Worm (Caenorhabditis elegans) whole organism, L1 larva: ENCODE results near the gene B0554.4.

Source experiments
- C16A3.4 ChIP-seq: fragments of 150-350 bp; optimal IDR thresholded peaks from 2 replicates; lab custom pipeline; 2014; ENCODE audit warnings: missing biosample characterization, missing genetic modification characterization
- C34B4.2 ChIP-seq: sonication (generic microtip); optimal IDR thresholded peaks from 2 replicates; lab custom pipeline; 2017; ENCODE audit warnings: mild to moderate bottlenecking, missing genetic modification characterization, missing compliant biosample characterization
- Y116A8C.19 ChIP-seq: sonication (generic microtip); optimal IDR thresholded peaks from 2 replicates; lab custom pipeline; 2016; ENCODE audit warnings: missing compliant biosample characterization, missing genetic modification characterization, borderline replicate concordance
- aha-1 ChIP-seq: fragments of 150-350 bp; optimal IDR thresholded peaks from 2 replicates; lab custom pipeline; 2014; ENCODE audit warnings: missing biosample characterization, missing genetic modification characterization
- blmp-1 ChIP-seq: fragments of 150-350 bp; optimal IDR thresholded peaks from 2 replicates; lab custom pipeline; 2014; ENCODE audit warnings: missing biosample characterization, missing genetic modification characterization
- ceh-82 ChIP-seq, 3 experiments: fragments of 150-350 bp in 1 of 3; sonication (generic microtip) in 2 of 3; optimal IDR thresholded peaks; 2 replicates each; lab custom pipeline; 2014 to 2017; ENCODE audit warnings: missing biosample characterization in 3 of 3, missing genetic modification characterization in 3 of 3
- dsc-1 ChIP-seq: sonication (generic microtip); optimal IDR thresholded peaks from 2 replicates; lab custom pipeline; 2016; ENCODE audit warnings: mild to moderate bottlenecking, missing genetic modification characterization, missing compliant biosample characterization
- efl-1 ChIP-seq, 4 experiments: fragments of 150-350 bp; optimal IDR thresholded peaks in 3 of 4; peaks in 1 of 4; 1 replicate in 1 of 4; 2 replicates in 3 of 4; lab custom pipeline; 2014; ENCODE audit warnings: missing biosample characterization in 2 of 4, missing genetic modification characterization in 2 of 4, missing genetic modification reagents in 2 of 4
- efl-3 ChIP-seq: fragments of 200-800 bp; sonication (Bioruptor generic); optimal IDR thresholded peaks from 2 replicates; lab custom pipeline; 2018; ENCODE audit warnings: mild to moderate bottlenecking, missing genetic modification characterization, missing compliant biosample characterization
- egl-27 ChIP-seq, 2 experiments: fragments of 150-350 bp in 1 of 2; sonication (generic microtip); optimal IDR thresholded peaks; 3 replicates each; lab custom pipeline; 2017 to 2018; ENCODE audit warnings: missing biosample characterization in 2 of 2, missing genetic modification characterization in 2 of 2, missing genetic modification reagents in 2 of 2
- elt-3 ChIP-seq, 6 experiments: fragments of 150-350 bp in 1 of 6; sonication (generic microtip); optimal IDR thresholded peaks; 2 replicates each; lab custom pipeline; 2017 to 2018; ENCODE audit warnings: missing biosample characterization in 6 of 6, missing genetic modification characterization in 6 of 6, inconsistent platforms in 1 of 6
- fkh-4 ChIP-seq: sonication (generic microtip); optimal IDR thresholded peaks from 2 replicates; lab custom pipeline; 2016; ENCODE audit warnings: missing compliant biosample characterization, missing genetic modification characterization, borderline replicate concordance
- fkh-8 ChIP-seq: sonication (generic microtip); optimal IDR thresholded peaks from 2 replicates; lab custom pipeline; 2016; ENCODE audit warnings: mild to moderate bottlenecking, missing genetic modification characterization, missing compliant biosample characterization
- grh-1 ChIP-seq: fragments of 200-800 bp; sonication (Bioruptor generic); IDR thresholded peaks from 2 replicates; pipeline ENCODE4 v1.3.6; 2022; ENCODE audit warnings: missing genetic modification reagents, missing genetic modification characterization, missing compliant biosample characterization
- hlh-4 ChIP-seq: sonication (generic microtip); optimal IDR thresholded peaks from 2 replicates; lab custom pipeline; 2016; ENCODE audit warnings: mild to moderate bottlenecking, missing genetic modification characterization, missing compliant biosample characterization
- isw-1 ChIP-seq: fragments of 200-800 bp; sonication (Bioruptor generic); IDR thresholded peaks from 2 replicates; pipeline ENCODE4 v1.3.6; 2022; ENCODE audit warnings: missing genetic modification characterization, missing compliant biosample characterization
- jun-1 ChIP-seq: fragments of 150-350 bp; optimal IDR thresholded peaks from 2 replicates; lab custom pipeline; 2014; ENCODE audit warnings: missing biosample characterization, missing genetic modification reagents, missing genetic modification characterization
- lin-13 ChIP-seq: fragments of 150-350 bp; optimal IDR thresholded peaks from 2 replicates; lab custom pipeline; 2014; ENCODE audit warnings: missing biosample characterization, missing genetic modification reagents, missing genetic modification characterization
- lin-14 ChIP-seq: fragments of 200-800 bp; sonication (Bioruptor generic); optimal IDR thresholded peaks from 2 replicates; lab custom pipeline; 2018; ENCODE audit warnings: mild to moderate bottlenecking, missing genetic modification characterization, moderate library complexity, missing compliant biosample characterization
- mef-2 ChIP-seq: fragments of 150-350 bp; optimal IDR thresholded peaks from 2 replicates; lab custom pipeline; 2014; ENCODE audit warnings: missing biosample characterization, missing genetic modification characterization
- mep-1 ChIP-seq: fragments of 150-350 bp; optimal IDR thresholded peaks from 2 replicates; lab custom pipeline; 2014; ENCODE audit warnings: missing biosample characterization, missing genetic modification characterization
- nhr-11 ChIP-seq: fragments of 150-350 bp; optimal IDR thresholded peaks from 2 replicates; lab custom pipeline; 2014; ENCODE audit warnings: missing biosample characterization, missing genetic modification characterization
- nhr-12 ChIP-seq: sonication (generic microtip); optimal IDR thresholded peaks from 2 replicates; lab custom pipeline; 2017; ENCODE audit warnings: missing biosample characterization, missing genetic modification characterization
- nhr-19 ChIP-seq: fragments of 200-800 bp; sonication (Bioruptor generic); conservative IDR thresholded peaks from 2 replicates; pipeline ENCODE4 v1.3.6; 2022; ENCODE audit warnings: missing genetic modification characterization, missing compliant biosample characterization
- nhr-20 ChIP-seq: sonication (generic microtip); optimal IDR thresholded peaks from 2 replicates; lab custom pipeline; 2016; ENCODE audit warnings: mild to moderate bottlenecking, missing genetic modification characterization, missing compliant biosample characterization
- nhr-237 ChIP-seq: fragments of 150-350 bp; optimal IDR thresholded peaks from 2 replicates; lab custom pipeline; 2014; ENCODE audit warnings: missing biosample characterization, missing genetic modification characterization
- nhr-28 ChIP-seq: fragments of 150-350 bp; optimal IDR thresholded peaks from 2 replicates; lab custom pipeline; 2014; ENCODE audit warnings: missing biosample characterization, missing genetic modification characterization
- nhr-47 ChIP-seq: sonication (generic microtip); optimal IDR thresholded peaks from 2 replicates; lab custom pipeline; 2016; ENCODE audit warnings: mild to moderate bottlenecking, missing genetic modification characterization, moderate library complexity, missing compliant biosample characterization
- nhr-77 ChIP-seq: fragments of 150-350 bp; optimal IDR thresholded peaks from 2 replicates; lab custom pipeline; 2014; ENCODE audit warnings: missing biosample characterization, missing genetic modification characterization
- nhr-85 ChIP-seq: sonication (generic microtip); peaks from one replicate; lab custom pipeline; 2016; ENCODE audit warnings: missing genetic modification characterization, inconsistent platforms, missing compliant biosample characterization
- nhr-90 ChIP-seq: sonication (generic microtip); optimal IDR thresholded peaks from 2 replicates; lab custom pipeline; 2016; ENCODE audit warnings: mild to moderate bottlenecking, missing genetic modification characterization, missing compliant biosample characterization; ENCODE audit not compliant: poor library complexity
- pag-3 ChIP-seq: sonication (generic microtip); optimal IDR thresholded peaks from 2 replicates; lab custom pipeline; 2017; ENCODE audit warnings: missing genetic modification characterization, mild to moderate bottlenecking, missing compliant biosample characterization, antibody characterized with exemption, borderline replicate concordance; ENCODE audit not compliant: insufficient read depth
- pax-3 ChIP-seq: fragments of 200-800 bp; sonication (Bioruptor generic); optimal IDR thresholded peaks from 2 replicates; lab custom pipeline; 2018; ENCODE audit warnings: mild to moderate bottlenecking, missing genetic modification characterization, moderate library complexity, missing compliant biosample characterization
- pqm-1 ChIP-seq: sonication (generic microtip); optimal IDR thresholded peaks from 3 replicates; lab custom pipeline; 2017; ENCODE audit warnings: missing biosample characterization, missing genetic modification characterization
- swsn-7 ChIP-seq: sonication (generic microtip); optimal IDR thresholded peaks from 2 replicates; lab custom pipeline; 2016; ENCODE audit warnings: missing genetic modification characterization, missing compliant biosample characterization
- tbx-2 ChIP-seq: sonication (generic microtip); optimal IDR thresholded peaks from 2 replicates; lab custom pipeline; 2016; ENCODE audit warnings: missing genetic modification characterization, missing compliant biosample characterization
- unc-30 ChIP-seq: sonication (generic microtip); optimal IDR thresholded peaks from 2 replicates; lab custom pipeline; 2017; ENCODE audit warnings: missing biosample characterization, missing genetic modification characterization
- unc-62 ChIP-seq: fragments of 150-350 bp; optimal IDR thresholded peaks from 2 replicates; lab custom pipeline; 2014; ENCODE audit warnings: missing biosample characterization, missing genetic modification reagents, missing genetic modification characterization
- ztf-11 ChIP-seq, 2 experiments: sonication (generic microtip); optimal IDR thresholded peaks; 2 replicates each; lab custom pipeline; 2016 to 2017; ENCODE audit warnings: missing genetic modification characterization in 2 of 2, missing biosample characterization in 1 of 2, missing compliant biosample characterization in 1 of 2

The B0554.4 gene

DNA sequence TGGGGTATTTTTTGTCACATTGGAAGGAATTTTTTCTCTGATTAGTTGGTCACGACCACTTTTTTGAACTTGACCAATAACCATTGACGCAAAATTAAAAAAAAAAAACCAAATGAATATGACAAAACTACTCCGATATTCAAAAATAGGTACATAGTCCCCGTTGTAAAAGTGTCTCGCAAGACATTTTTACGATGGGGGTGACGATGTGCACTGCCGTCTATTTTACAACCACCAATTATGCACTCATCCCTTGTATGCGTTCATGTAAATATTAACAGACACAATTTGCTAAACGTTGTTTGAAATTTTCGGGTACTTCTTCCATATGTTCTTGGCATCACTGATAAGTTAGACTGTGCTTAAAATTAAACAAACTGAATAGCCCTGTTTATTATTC, 29.2 kb upstream of the B0554.4 start, which contains the start of gene scl-27:
Gene scl-27, plus strand, starts transcription at position 301 of the 400 bp plus-strand sequence.
- no peak for TF ChIP-seq blmp-1
- no peak for TF ChIP-seq efl-3

DNA sequence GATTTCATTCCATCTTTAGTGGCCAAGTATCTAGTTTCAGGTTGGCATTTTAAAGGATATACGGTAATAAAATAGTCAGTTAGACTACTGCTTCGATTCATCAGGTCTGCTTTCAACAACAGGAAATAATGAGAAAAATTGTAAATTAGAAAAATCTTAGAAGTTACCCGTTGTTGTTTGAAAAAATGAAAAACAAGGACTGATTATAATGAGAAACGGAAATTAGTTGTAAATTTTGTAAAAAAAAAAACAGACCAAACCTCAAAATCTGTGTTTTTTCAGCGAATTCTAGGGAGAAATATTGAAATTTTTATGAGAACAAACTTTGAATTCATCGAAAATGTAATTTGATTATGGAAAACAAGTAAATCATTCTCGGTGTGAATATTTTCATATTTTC, 25.9 kb upstream of the B0554.4 start, which contains the start of gene srh-62:
Gene srh-62, minus strand, starts transcription at position 101 of the 400 bp plus-strand sequence.
- no peak for TF ChIP-seq C34B4.2 (tag; lab: Kevin White, UChicago)
- TF ChIP-seq nhr-12 (tag; lab: Kevin White, UChicago): no peak
- no peak for TF ChIP-seq unc-30
- no peak for TF ChIP-seq pqm-1
- no peak for TF ChIP-seq ceh-82 (tag; optimal IDR thresholded peaks at IDR 0.05; lab: Kevin White, UChicago)
- no peak for TF ChIP-seq fkh-4 (tag; lab: Kevin White, UChicago)
- TF ChIP-seq tbx-2 (tag; lab: Kevin White, UChicago): no peak
- TF ChIP-seq lin-13 (GFP tag; lab: Kevin White, UChicago): no peak
- TF ChIP-seq nhr-11 (tag; lab: Kevin White, UChicago): no peak
- no peak for TF ChIP-seq unc-62
- TF ChIP-seq dsc-1: no peak
- TF ChIP-seq nhr-28 (tag; lab: Kevin White, UChicago): no peak
- TF ChIP-seq mef-2: no peak
- no peak for TF ChIP-seq grh-1 (GFP tag; lab: Robert Waterston, UW)
- no peak for TF ChIP-seq C16A3.4 (tag; lab: Kevin White, UChicago)
- no peak for TF ChIP-seq nhr-90 (tag; lab: Kevin White, UChicago)
- TF ChIP-seq, all 84 proteins: peak for 0

DNA sequence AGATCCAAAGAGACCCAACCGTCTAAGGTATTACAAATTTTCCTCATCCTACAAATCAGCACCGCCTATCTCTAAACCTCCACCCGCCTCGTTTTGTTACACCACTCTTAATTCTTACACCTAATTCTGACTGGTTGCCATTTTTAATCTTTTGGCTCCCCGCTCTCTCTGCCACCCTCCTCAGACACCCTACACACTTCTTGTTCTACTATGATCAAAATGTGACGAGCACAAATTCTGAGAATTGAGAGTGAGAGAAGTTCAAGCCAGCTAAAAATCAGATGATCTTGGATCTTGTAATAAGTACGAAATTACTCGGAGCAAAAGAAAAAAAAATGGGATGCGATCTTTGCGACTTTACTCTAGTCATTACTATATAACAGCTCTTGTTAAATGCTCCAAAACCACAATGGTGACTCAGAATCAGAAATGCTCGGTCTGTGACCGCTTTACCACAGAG, 24.7 kb upstream of the B0554.4 start, which contains the start of gene nhr-252:
Gene nhr-252, plus strand, starts transcription at position 410 of the 460 bp plus-strand sequence.
- TF ChIP-seq hlh-4 (tag; lab: Kevin White, UChicago) (no peak), lin-13 (GFP tag; lab: Kevin White, UChicago) (no peak), nhr-19 (GFP tag; lab: Robert Waterston, UW) (no peak), pag-3 (no peak), efl-1 (optimal IDR thresholded peaks at IDR 0.05; lab: Kevin White, UChicago) (no peak), efl-1 (GFP tag; optimal IDR thresholded peaks at IDR 0.05 in 1 of 2; lab: Kevin White, UChicago) (peak in 1 of 2 experiments; percentile 83), pax-3 (tag; lab: Kevin White, UChicago) (peak; percentile 69), isw-1 (GFP tag; lab: Robert Waterston, UW) (no peak), ztf-11 (tag; optimal IDR thresholded peaks at IDR 0.05; lab: Kevin White, UChicago) (no peak), dsc-1 (peak; percentile 80), unc-62 (no peak), nhr-47 (tag; lab: Kevin White, UChicago) (peak; percentile 70), aha-1 (tag; lab: Kevin White, UChicago) (no peak), fkh-8 (tag; lab: Kevin White, UChicago) (peak; percentile 90), Y116A8C.19 (no peak), egl-27 (tag; optimal IDR thresholded peaks at IDR 0.05; lab: Kevin White, UChicago) (no peak), jun-1 (tag; lab: Kevin White, UChicago) (no peak), blmp-1 (no peak), swsn-7 (tag; lab: Kevin White, UChicago) (peak; percentile 13), mep-1 (tag; lab: Kevin White, UChicago) (no peak), nhr-77 (no peak), nhr-20 (tag; lab: Kevin White, UChicago) (peak; percentile 63), elt-3 (tag; optimal IDR thresholded peaks at IDR 0.05; lab: Kevin White, UChicago) (no peak)

DNA sequence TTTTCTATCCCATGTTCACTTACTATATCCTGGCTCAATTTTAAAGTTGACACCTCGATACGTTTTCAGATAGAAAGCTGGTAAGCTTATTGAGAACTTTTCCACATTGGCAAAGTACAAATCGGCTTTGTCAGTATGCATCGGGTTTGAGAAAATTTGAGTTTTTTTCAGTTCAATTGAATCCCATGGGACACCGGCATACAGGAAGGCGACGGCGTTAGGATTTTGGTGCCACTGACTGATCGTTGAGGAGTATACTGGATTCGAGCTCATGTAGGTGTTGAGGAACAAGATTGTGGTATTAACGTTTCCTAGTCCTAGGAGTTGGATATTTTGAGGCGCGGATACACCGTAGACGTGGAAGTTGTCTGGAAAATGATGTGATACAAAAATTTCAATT, 16.1 kb upstream of the B0554.4 start:
- TF ChIP-seq blmp-1 (no peak), swsn-7 (tag; lab: Kevin White, UChicago) (no peak), ceh-82 (tag; optimal IDR thresholded peaks at IDR 0.05; lab: Kevin White, UChicago) (no peak), tbx-2 (tag; lab: Kevin White, UChicago) (no peak), nhr-85 (tag; lab: Kevin White, UChicago) (no peak), lin-14 (GFP tag; lab: Kevin White, UChicago) (no peak), nhr-237 (tag; lab: Kevin White, UChicago) (no peak), mep-1 (tag; lab: Kevin White, UChicago) (no peak)
